Fruit fly (Drosophila melanogaster) whole organism, pupa: ENCODE data around the gene CG7059.

Source experiments
- CG10348 ChIP-seq: fragments of 200-800 bp; sonication (Bioruptor generic); IDR thresholded peaks from 2 replicates; pipeline ENCODE4 v1.3.6; 2022; ENCODE audit warnings: missing biosample characterization, missing genetic modification characterization
- CG12605 ChIP-seq: fragments of 200-800 bp; sonication (Bioruptor generic); IDR thresholded peaks from 2 replicates; pipeline ENCODE4 v1.3.6; 2022; ENCODE audit warnings: missing biosample characterization, missing genetic modification characterization
- CG13204 ChIP-seq: fragments of 200-800 bp; sonication (Bioruptor generic); optimal IDR thresholded peaks from 2 replicates; lab custom pipeline; 2018; ENCODE audit warnings: missing biosample characterization, mild to moderate bottlenecking, missing genetic modification characterization, moderate library complexity
- CG14655 ChIP-seq: fragments of 200-800 bp; sonication (Bioruptor generic); optimal IDR thresholded peaks from 3 replicates; lab custom pipeline; 2017; ENCODE audit warnings: mild to moderate bottlenecking, missing biosample characterization, missing genetic modification reagents, missing genetic modification characterization
- CG15710 ChIP-seq: fragments of 200-800 bp; sonication (Bioruptor generic); optimal IDR thresholded peaks from 2 replicates; lab custom pipeline; 2018; ENCODE audit warnings: missing biosample characterization, mild to moderate bottlenecking, missing genetic modification characterization, moderate library complexity
- CG17806 ChIP-seq: fragments of 200-800 bp; sonication (Bioruptor generic); optimal IDR thresholded peaks from 2 replicates; lab custom pipeline; 2018; ENCODE audit warnings: missing biosample characterization, mild to moderate bottlenecking, missing genetic modification characterization, moderate library complexity
- CG32121 ChIP-seq: fragments of 200-800 bp; sonication (Bioruptor generic); IDR thresholded peaks from 2 replicates; pipeline ENCODE4 v1.3.6; 2022; ENCODE audit warnings: missing biosample characterization, missing genetic modification characterization
- CG34367 ChIP-seq: fragments of 200-800 bp; sonication (Bioruptor generic); optimal IDR thresholded peaks from 2 replicates; lab custom pipeline; 2018; ENCODE audit warnings: missing biosample characterization, mild to moderate bottlenecking, missing genetic modification characterization
- CG4496 ChIP-seq: fragments of 200-800 bp; sonication (Bioruptor generic); IDR thresholded peaks from 3 replicates; pipeline ENCODE4 v1.3.6; 2022; ENCODE audit warnings: missing biosample characterization, missing genetic modification characterization
- CG8159 ChIP-seq: fragments of 200-800 bp; sonication (Bioruptor generic); optimal IDR thresholded peaks from 3 replicates; lab custom pipeline; 2018; ENCODE audit warnings: missing biosample characterization, mild to moderate bottlenecking, missing genetic modification characterization, moderate library complexity
- CG8301 ChIP-seq: fragments of 200-800 bp; sonication (Bioruptor generic); optimal IDR thresholded peaks from 2 replicates; lab custom pipeline; 2018; ENCODE audit warnings: missing biosample characterization, mild to moderate bottlenecking, missing genetic modification characterization
- CG9948 ChIP-seq: fragments of 200-800 bp; sonication (Bioruptor generic); optimal IDR thresholded peaks from 2 replicates; lab custom pipeline; 2018; ENCODE audit warnings: missing biosample characterization, mild to moderate bottlenecking, missing genetic modification characterization, moderate library complexity
- D1 ChIP-seq: fragments of 200-800 bp; sonication (Bioruptor generic); optimal IDR thresholded peaks from 2 replicates; lab custom pipeline; 2018; ENCODE audit warnings: missing biosample characterization, mild to moderate bottlenecking, missing genetic modification characterization, moderate library complexity
- EcR ChIP-seq: fragments of 200-800 bp; sonication (Bioruptor generic); optimal IDR thresholded peaks from 3 replicates; lab custom pipeline; 2019; ENCODE audit warnings: missing biosample characterization, missing genetic modification characterization, mild to moderate bottlenecking, moderate library complexity, missing genetic modification reagents
- Ets98B ChIP-seq: fragments of 200-800 bp; sonication (Bioruptor generic); IDR thresholded peaks from 2 replicates; pipeline ENCODE4 v1.3.6; 2022; ENCODE audit warnings: missing biosample characterization, missing genetic modification characterization
- Pif1A ChIP-seq: fragments of 200-800 bp; sonication (Bioruptor generic); optimal IDR thresholded peaks from 3 replicates; lab custom pipeline; 2016; ENCODE audit warnings: missing biosample characterization, missing genetic modification characterization
- Pif1B ChIP-seq: fragments of 200-800 bp; sonication (Bioruptor generic); optimal IDR thresholded peaks from 3 replicates; lab custom pipeline; 2016; ENCODE audit warnings: missing biosample characterization, missing genetic modification characterization
- Snoo ChIP-seq: fragments of 200-800 bp; sonication (Bioruptor generic); optimal IDR thresholded peaks from 3 replicates; lab custom pipeline; 2017; ENCODE audit warnings: missing biosample characterization, mild to moderate bottlenecking, missing genetic modification characterization, inconsistent platforms
- fd96Ca ChIP-seq: fragments of 200-800 bp; sonication (Bioruptor generic); IDR thresholded peaks from 3 replicates; pipeline ENCODE4 v1.3.6; 2022; ENCODE audit warnings: missing biosample characterization, missing genetic modification characterization
- gl ChIP-seq: fragments of 200-800 bp; sonication (Bioruptor generic); optimal IDR thresholded peaks from 2 replicates; lab custom pipeline; 2018; ENCODE audit warnings: missing biosample characterization, mild to moderate bottlenecking, missing genetic modification characterization
- rn ChIP-seq: fragments of 200-800 bp; sonication (Bioruptor generic); IDR thresholded peaks from 2 replicates; pipeline ENCODE4 v1.3.6; 2022; ENCODE audit warnings: missing biosample characterization, missing genetic modification characterization

The CG7059 gene

DNA sequence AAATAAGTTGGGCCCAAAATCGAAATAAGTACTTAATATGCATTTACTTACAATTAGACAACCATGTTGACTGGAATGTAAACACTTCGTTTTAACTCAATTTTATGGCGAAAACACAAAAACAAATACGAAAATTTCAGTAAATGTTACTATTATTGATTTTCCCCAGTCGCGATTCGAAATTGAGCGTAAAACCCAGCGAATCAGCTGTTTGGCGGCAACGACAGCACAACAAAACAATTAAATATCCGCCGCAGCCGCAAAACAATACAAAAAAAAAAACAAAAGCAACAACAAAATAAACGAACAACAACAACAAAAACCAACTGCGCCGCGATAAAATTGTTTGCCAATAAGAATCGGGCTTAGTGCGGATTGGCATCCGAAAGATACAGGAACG, at the start of gene CG7059, which contains the start of gene CAH8:
Gene CG7059, plus strand, starts transcription at position 167 of the 400 bp plus-strand sequence.
Gene CAH8, minus strand, starts transcription at position 101 of the 400 bp plus-strand sequence.
- TF ChIP-seq CG12605 (GFP tag; lab: Robert Waterston, UW) (0 out of 2 replicates have a peak, but pooled peaks have one; percentile 11), CG15710 (no peak)

DNA sequence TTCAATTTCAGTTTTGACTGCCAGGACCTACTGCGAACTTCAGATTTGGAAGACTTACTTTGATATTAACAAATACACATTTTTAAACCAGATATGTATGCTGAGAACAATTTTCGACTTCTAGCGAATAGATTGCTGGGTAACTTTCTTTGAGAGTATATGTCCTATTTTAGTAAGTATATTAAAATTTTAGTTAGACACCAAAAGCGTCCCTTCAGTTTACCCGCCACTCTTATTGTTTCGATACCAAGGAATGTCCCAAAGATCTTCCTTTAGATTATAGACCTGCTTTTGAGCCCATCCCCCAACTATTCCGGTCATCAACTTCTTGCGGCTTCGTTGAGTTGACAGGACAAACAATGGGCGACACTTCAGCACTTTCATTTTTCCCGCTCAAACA, 49.4 kb upstream of the CG7059 start, which contains the start of gene CG5388:
Gene CG5388, minus strand, starts transcription at position 101 of the 400 bp plus-strand sequence.
- TF ChIP-seq fd96Ca (GFP tag; lab: Robert Waterston, UW): no peak
- TF ChIP-seq CG14655 (GFP tag; lab: Kevin White, UChicago): no peak
- no peak for TF ChIP-seq Pif1B (GFP tag; lab: Kevin White, UChicago)
- no peak for TF ChIP-seq CG17806
- no peak for TF ChIP-seq CG8301 (tag; lab: Kevin White, UChicago)
- no peak for TF ChIP-seq CG15710
- TF ChIP-seq CG12605 (GFP tag; lab: Robert Waterston, UW): no peak
- no peak for TF ChIP-seq CG4496 (GFP tag; lab: Robert Waterston, UW)
- no peak for TF ChIP-seq CG9948 (tag; lab: Kevin White, UChicago)
- TF ChIP-seq CG8159: no peak
- TF ChIP-seq CG34367 (tag; lab: Kevin White, UChicago): no peak
- no peak for TF ChIP-seq D1 (tag; lab: Kevin White, UChicago)
- TF ChIP-seq Ets98B (GFP tag; lab: Robert Waterston, UW): no peak
- no peak for TF ChIP-seq EcR (GFP tag; lab: Kevin White, UChicago)
- no peak for TF ChIP-seq rn
- TF ChIP-seq gl (tag; lab: Kevin White, UChicago): no peak

DNA sequence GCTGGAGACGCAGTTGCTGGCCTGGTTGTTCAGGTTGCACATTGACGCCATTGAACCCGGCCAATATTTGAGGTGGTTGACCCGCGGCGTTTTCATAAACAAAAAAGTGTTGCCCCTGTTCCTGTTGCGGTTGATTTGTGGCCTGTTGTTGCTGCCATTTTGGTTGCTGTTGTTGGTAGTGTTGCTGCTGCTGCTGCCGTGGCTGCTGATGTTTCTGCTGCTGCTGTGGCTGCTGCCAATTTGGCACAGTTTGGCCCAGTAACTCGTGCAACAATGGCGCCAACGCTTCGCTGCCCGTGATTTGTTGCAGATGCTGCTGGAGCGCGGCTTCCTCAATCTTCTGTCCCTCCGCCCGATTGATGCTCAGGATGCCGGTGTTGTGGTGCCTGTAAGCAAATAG, 47.9 kb upstream of the CG7059 start:
- TF ChIP-seq CG10348 (GFP tag; lab: Robert Waterston, UW): no peak
- TF ChIP-seq gl (tag; lab: Kevin White, UChicago): no peak
- TF ChIP-seq CG14655 (GFP tag; lab: Kevin White, UChicago): no peak
- no peak for TF ChIP-seq D1 (tag; lab: Kevin White, UChicago)
- no peak for TF ChIP-seq CG13204
- no peak for TF ChIP-seq EcR (GFP tag; lab: Kevin White, UChicago)
- no peak for TF ChIP-seq CG8301 (tag; lab: Kevin White, UChicago)
- no peak for TF ChIP-seq Ets98B (GFP tag; lab: Robert Waterston, UW)
- no peak for TF ChIP-seq CG8159
- TF ChIP-seq CG32121 (GFP tag; lab: Robert Waterston, UW): no peak
- TF ChIP-seq CG9948 (tag; lab: Kevin White, UChicago): no peak
- no peak for TF ChIP-seq Snoo (tag; lab: Kevin White, UChicago)
- TF ChIP-seq CG17806: no peak
- no peak for TF ChIP-seq CG4496 (GFP tag; lab: Robert Waterston, UW)
- no peak for TF ChIP-seq fd96Ca (GFP tag; lab: Robert Waterston, UW)
- no peak for TF ChIP-seq CG15710
- no peak for TF ChIP-seq CG34367 (tag; lab: Kevin White, UChicago)

dm6 chr3R:22342151-22342550, 47.4 kb upstream of the CG7059 start, which contains the start of gene CG5386:
Gene CG5386, minus strand, starts transcription at chr3R:22342251.
- TF ChIP-seq Snoo (tag; lab: Kevin White, UChicago) (no peak), rn (no peak), CG8159 (no peak), Pif1B (GFP tag; lab: Kevin White, UChicago) (no peak), gl (tag; lab: Kevin White, UChicago) (no peak), CG4496 (GFP tag; lab: Robert Waterston, UW) (no peak)

dm6 chr3R:22342708-22343107, 46.9 kb upstream of the CG7059 start:
- TF ChIP-seq CG34367 (tag; lab: Kevin White, UChicago) (no peak), CG13204 (no peak), CG15710 (no peak), CG4496 (GFP tag; lab: Robert Waterston, UW) (no peak), CG32121 (GFP tag; lab: Robert Waterston, UW) (no peak), CG8301 (tag; lab: Kevin White, UChicago) (no peak), CG14655 (GFP tag; lab: Kevin White, UChicago) (no peak), CG12605 (GFP tag; lab: Robert Waterston, UW) (no peak), CG10348 (GFP tag; lab: Robert Waterston, UW) (no peak), Snoo (tag; lab: Kevin White, UChicago) (no peak)

DNA sequence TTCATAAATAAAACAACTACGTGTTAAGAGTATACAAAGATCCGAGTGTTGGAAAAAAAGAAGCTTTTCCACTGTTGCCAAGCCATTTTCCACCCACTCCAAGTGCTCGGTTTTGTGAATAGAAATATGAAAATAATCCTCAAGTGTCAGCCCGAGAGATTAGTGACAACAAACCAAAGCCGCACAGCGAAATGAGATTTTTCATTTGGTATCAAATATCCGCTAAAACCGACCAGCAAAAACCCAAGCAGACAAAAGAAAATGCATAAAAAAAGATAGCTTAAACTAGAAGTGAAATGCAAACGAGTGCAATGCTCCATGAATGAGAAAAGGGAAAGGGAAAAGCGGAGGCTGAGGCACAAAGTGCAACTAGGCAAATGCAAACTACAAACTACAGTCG, 38.2 kb upstream of the CG7059 start, which contains the start of gene rdhB:
Gene rdhB, plus strand, starts transcription at position 301 of the 400 bp plus-strand sequence.
- TF ChIP-seq gl (tag; lab: Kevin White, UChicago): no peak
- TF ChIP-seq CG12605 (GFP tag; lab: Robert Waterston, UW): no peak
- no peak for TF ChIP-seq CG34367 (tag; lab: Kevin White, UChicago)
- no peak for TF ChIP-seq CG14655 (GFP tag; lab: Kevin White, UChicago)
- no peak for TF ChIP-seq CG17806
- TF ChIP-seq Pif1B (GFP tag; lab: Kevin White, UChicago): no peak
- no peak for TF ChIP-seq CG13204
- no peak for TF ChIP-seq CG8301 (tag; lab: Kevin White, UChicago)
- no peak for TF ChIP-seq CG32121 (GFP tag; lab: Robert Waterston, UW)
- no peak for TF ChIP-seq rn
- TF ChIP-seq D1 (tag; lab: Kevin White, UChicago): no peak
- no peak for TF ChIP-seq Pif1A (GFP tag; lab: Kevin White, UChicago)
- TF ChIP-seq CG15710: no peak
- TF ChIP-seq CG9948 (tag; lab: Kevin White, UChicago): no peak
- TF ChIP-seq Snoo (tag; lab: Kevin White, UChicago): no peak
- TF ChIP-seq CG10348 (GFP tag; lab: Robert Waterston, UW): no peak
- TF ChIP-seq CG4496 (GFP tag; lab: Robert Waterston, UW): no peak
- TF ChIP-seq EcR (GFP tag; lab: Kevin White, UChicago): no peak
- TF ChIP-seq fd96Ca (GFP tag; lab: Robert Waterston, UW): no peak
